Fruit fly (Drosophila melanogaster): ENCODE results near the gene CG6769.

Gene CG6769

dm6 chrX:17860711-17861110 lies at the start of gene CG6769, which contains the start of gene Arp8 (continued):
- TF ChIP-seq CG6791 (GFP tag; IDR thresholded peaks at IDR 0.05; ENCODE audit: partially characterized antibody) (no peak), CG6272 (GFP tag; IDR thresholded peaks at IDR 0.05) (no peak), Pdp1 (GFP tag; optimal IDR thresholded peaks at IDR 0.05) (peak in 1 of 2 experiments; percentile 26), twi (tag; optimal IDR thresholded peaks at IDR 0.05) (no peak), fd102C (GFP tag; optimal IDR thresholded peaks at IDR 0.05) (no peak), sens-2 (GFP tag; IDR thresholded peaks at IDR 0.05) (no peak), tin (GFP tag; optimal IDR thresholded peaks at IDR 0.05) (no peak), Sry-β (GFP tag; optimal IDR thresholded peaks at IDR 0.05) (no peak), row (GFP tag; IDR thresholded peaks at IDR 0.05) (peak; percentile 64), jing (GFP tag; optimal IDR thresholded peaks at IDR 0.05) (no peak), CG11723 (GFP tag; optimal IDR thresholded peaks at IDR 0.05) (no peak), Drgx (GFP tag; IDR thresholded peaks at IDR 0.05) (no peak), Tbp (GFP tag; optimal IDR thresholded peaks at IDR 0.05) (no peak), CG17612 (GFP tag; IDR thresholded peaks at IDR 0.05) (no peak), CG15601 (tag; optimal IDR thresholded peaks at IDR 0.05) (no peak), CG16863 (GFP tag; optimal IDR thresholded peaks at IDR 0.05) (no peak), ftz-f1 (GFP tag; optimal IDR thresholded peaks at IDR 0.05) (no peak), CG42726 (GFP tag; IDR thresholded peaks at IDR 0.05; ENCODE audit: partially characterized antibody) (no peak), CG13424 (tag; optimal IDR thresholded peaks at IDR 0.05) (peak; percentile 6), Adf1 (GFP tag; IDR thresholded peaks at IDR 0.05) (no peak), Rx (GFP tag; IDR thresholded peaks at IDR 0.05) (no peak), CG17186 (GFP tag; optimal IDR thresholded peaks at IDR 0.05) (peak; percentile 46), CG6683 (GFP tag; optimal IDR thresholded peaks at IDR 0.05) (no peak), HLH4C (GFP tag; IDR thresholded peaks at IDR 0.05; ENCODE audit: partially characterized antibody) (no peak), Atf6 (GFP tag; IDR thresholded peaks at IDR 0.05) (no peak), CG18599 (GFP tag; optimal IDR thresholded peaks at IDR 0.05) (no peak), BtbVII (GFP tag; optimal IDR thresholded peaks at IDR 0.05) (no peak), CG9437 (GFP tag; optimal IDR thresholded peaks at IDR 0.05) (no peak), bab2 (GFP tag; optimal IDR thresholded peaks at IDR 0.05) (no peak), Doc2 (GFP tag; IDR thresholded peaks at IDR 0.05) (no peak), Dip2 (GFP tag; IDR thresholded peaks at IDR 0.05) (no peak), CG9817 (tag; optimal IDR thresholded peaks at IDR 0.05) (no peak), Hsf (GFP tag; optimal IDR thresholded peaks at IDR 0.05) (peak; percentile 20), Nf-YC (tag; optimal IDR thresholded peaks at IDR 0.05) (no peak), sisA (GFP tag; IDR thresholded peaks at IDR 0.05) (no peak), CG10431 (GFP tag; optimal IDR thresholded peaks at IDR 0.05) (no peak), CG7928 (GFP tag; optimal IDR thresholded peaks at IDR 0.05) (no peak), crp (GFP tag; optimal IDR thresholded peaks at IDR 0.05) (no peak), sens (GFP tag) (peak; percentile 58), CG30020 (tag; optimal IDR thresholded peaks at IDR 0.05) (peak; percentile 34), aop (GFP tag; IDR thresholded peaks at IDR 0.05) (no peak), Bdp1 (GFP tag; optimal IDR thresholded peaks at IDR 0.05) (no peak), usp (GFP tag; optimal IDR thresholded peaks at IDR 0.05) (no peak), CG32772 (GFP tag; IDR thresholded peaks at IDR 0.05) (no peak), wdn (GFP tag; IDR thresholded peaks at IDR 0.05) (no peak), Hey (tag; optimal IDR thresholded peaks at IDR 0.05) (no peak), Chrac-16 (GFP tag; optimal IDR thresholded peaks at IDR 0.05) (no peak), CG9876 (GFP tag; optimal IDR thresholded peaks at IDR 0.05) (no peak), CG15073 (GFP tag; optimal IDR thresholded peaks at IDR 0.05) (no peak), CG10321 (GFP tag; IDR thresholded peaks at IDR 0.05) (no peak), Six4 (GFP tag; optimal IDR thresholded peaks at IDR 0.05) (no peak), lmd (GFP tag; IDR thresholded peaks at IDR 0.05) (no peak), cwo (GFP tag; optimal IDR thresholded peaks at IDR 0.05) (no peak)

All from whole organism, embryonic.